Fruit fly (Drosophila melanogaster) S2 (cell line): Measurements from ENCODE around the gene CG10853.

Source experiments
- CG8478 ChIP-seq: fragments of >200 bp; optimal IDR thresholded peaks from 2 replicates; lab custom pipeline; 2018
- CTCF ChIP-seq, 2 experiments: fragments of >200 bp; optimal IDR thresholded peaks; 2 replicates each; lab custom pipeline; 2018

DNA sequence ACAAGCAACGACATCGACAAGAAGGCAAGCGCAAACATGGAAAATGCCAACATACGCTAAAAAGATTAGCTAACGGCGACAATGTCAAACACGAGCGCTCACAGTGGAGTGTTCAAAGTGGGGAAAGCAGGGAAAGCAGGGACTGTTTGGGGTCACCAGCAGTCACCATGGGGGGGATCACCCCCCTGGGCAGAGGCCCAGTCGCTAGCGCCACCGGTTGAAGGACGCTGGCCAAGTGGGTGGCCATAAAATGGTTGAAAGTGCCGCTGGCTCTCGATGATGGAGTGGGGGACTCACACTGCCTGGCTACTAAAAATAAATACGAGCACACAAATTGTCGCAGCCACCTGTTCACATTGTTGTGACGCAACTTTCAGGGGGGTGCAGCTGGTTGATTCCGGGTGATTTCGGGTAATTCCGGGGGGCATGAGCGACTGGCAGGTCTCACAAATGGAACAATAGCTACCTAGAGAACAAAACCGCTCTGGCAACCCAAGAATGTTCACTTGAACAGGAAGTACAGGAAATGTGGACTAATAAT lies 13.3 kb downstream of the CG10853 start:
- TF ChIP-seq CG8478 (lab: Kevin White, UChicago) (no peak), CTCF (optimal IDR thresholded peaks at IDR 0.05; lab: Kevin White, UChicago) (no peak)
